Fruit fly (Drosophila melanogaster) whole organism, embryonic: ENCODE results near the gene Pits.

ENCODE experiments used
- ATbp ChIP-seq: fragments of 200-800 bp; sonication (Bioruptor generic); optimal IDR thresholded peaks from 2 replicates; lab custom pipeline; 2017; ENCODE audit warnings: missing biosample characterization, mild to moderate bottlenecking, missing genetic modification characterization, missing genetic modification reagents
- Atf6 ChIP-seq: fragments of 200-800 bp; sonication (Bioruptor generic); IDR thresholded peaks from 2 replicates; pipeline ENCODE4 v1.3.6; 2022; ENCODE audit warnings: missing biosample characterization, missing genetic modification characterization
- Bteb2 ChIP-seq: fragments of 200-800 bp; sonication (Bioruptor generic); optimal IDR thresholded peaks from 2 replicates; lab custom pipeline; 2016; ENCODE audit warnings: missing biosample characterization, missing genetic modification characterization
- CG10147 ChIP-seq: fragments of 200-800 bp; sonication (Bioruptor generic); optimal IDR thresholded peaks from 2 replicates; lab custom pipeline; 2019; ENCODE audit warnings: missing biosample characterization, mild to moderate bottlenecking, missing genetic modification characterization, moderate library complexity
- CG11085 ChIP-seq: fragments of 200-800 bp; sonication (Bioruptor generic); IDR thresholded peaks from 2 replicates; pipeline ENCODE4 v1.3.6; 2022; ENCODE audit warnings: missing biosample characterization, missing genetic modification characterization
- CG11456 ChIP-seq: fragments of 200-800 bp; sonication (Bioruptor generic); IDR thresholded peaks from 3 replicates; pipeline ENCODE4 v1.3.6; 2022; ENCODE audit warnings: missing biosample characterization, missing genetic modification characterization
- CG15073 ChIP-seq: fragments of 200-800 bp; sonication (Bioruptor generic); optimal IDR thresholded peaks from 2 replicates; lab custom pipeline; 2016; ENCODE audit warnings: missing biosample characterization, missing genetic modification characterization
- CG15269 ChIP-seq: fragments of 200-800 bp; sonication (Bioruptor generic); optimal IDR thresholded peaks from 2 replicates; lab custom pipeline; 2018; ENCODE audit warnings: missing biosample characterization, mild to moderate bottlenecking, missing genetic modification characterization, moderate library complexity
- CG1603 ChIP-seq: fragments of 200-800 bp; sonication (Bioruptor generic); optimal IDR thresholded peaks from 2 replicates; lab custom pipeline; 2019; ENCODE audit warnings: missing biosample characterization, mild to moderate bottlenecking, missing genetic modification characterization, moderate library complexity
- CG17385 ChIP-seq: fragments of 200-800 bp; sonication (Bioruptor generic); optimal IDR thresholded peaks from 3 replicates; lab custom pipeline; 2018; ENCODE audit warnings: missing biosample characterization, mild to moderate bottlenecking, missing genetic modification characterization
- CG17612 ChIP-seq: fragments of 200-800 bp; sonication (Bioruptor generic); IDR thresholded peaks from 2 replicates; pipeline ENCODE4 v1.3.6; 2022; ENCODE audit warnings: missing biosample characterization, missing genetic modification characterization
- CG18011 ChIP-seq: fragments of 200-800 bp; sonication (Bioruptor generic); optimal IDR thresholded peaks from 2 replicates; lab custom pipeline; 2017; ENCODE audit warnings: missing biosample characterization, missing genetic modification characterization, mild to moderate bottlenecking, moderate library complexity, missing genotype
- CG31224 ChIP-seq: fragments of 200-800 bp; sonication (Bioruptor generic); IDR thresholded peaks from 2 replicates; pipeline ENCODE4 v1.3.6; 2022; ENCODE audit warnings: missing biosample characterization, missing genetic modification characterization
- CG32767 ChIP-seq: fragments of 200-800 bp; sonication (Bioruptor generic); IDR thresholded peaks from 2 replicates; pipeline ENCODE4 v1.3.6; 2022; ENCODE audit warnings: missing biosample characterization, missing genetic modification characterization
- CG34422 ChIP-seq: fragments of 200-800 bp; sonication (Bioruptor generic); IDR thresholded peaks from 3 replicates; pipeline ENCODE4 v1.3.6; 2022; ENCODE audit warnings: missing biosample characterization, missing genetic modification characterization
- CG4820 ChIP-seq: fragments of 200-800 bp; sonication (Bioruptor generic); optimal IDR thresholded peaks from 3 replicates; lab custom pipeline; 2016; ENCODE audit warnings: missing biosample characterization, missing genetic modification characterization
- CG6689 ChIP-seq: fragments of 200-800 bp; sonication (Bioruptor generic); IDR thresholded peaks from 2 replicates; pipeline ENCODE4 v1.3.6; 2022; ENCODE audit warnings: missing biosample characterization, missing genetic modification characterization
- CG6791 ChIP-seq: fragments of 200-800 bp; sonication (Bioruptor generic); IDR thresholded peaks from 3 replicates; pipeline ENCODE4 v1.3.6; 2022; ENCODE audit warnings: missing biosample characterization, missing genetic modification characterization; ENCODE audit not compliant: partially characterized antibody
- CG8478 ChIP-seq: fragments of >200 bp; optimal IDR thresholded peaks from 2 replicates; lab custom pipeline; 2018
- CG8944 ChIP-seq: fragments of 200-800 bp; sonication (Bioruptor generic); optimal IDR thresholded peaks from 3 replicates; lab custom pipeline; 2016; ENCODE audit warnings: missing biosample characterization, missing genetic modification characterization
- D ChIP-seq, 2 experiments: fragments of 200-800 bp in 1 of 2; fragments of >200 bp in 1 of 2; sonication (Bioruptor generic) in 1 of 2; optimal IDR thresholded peaks; 2 replicates in 1 of 2; 3 replicates in 1 of 2; lab custom pipeline; 2017; ENCODE audit warnings: mild to moderate bottlenecking in 1 of 2, missing biosample characterization in 1 of 2, missing genetic modification characterization in 1 of 2, missing genetic modification reagents in 1 of 2
- Gug ChIP-seq: fragments of 200-800 bp; sonication (Bioruptor generic); IDR thresholded peaks from 4 replicates; pipeline ENCODE4 v1.3.6; 2022; ENCODE audit warnings: missing biosample characterization, missing genetic modification characterization
- HHEX ChIP-seq: fragments of 200-800 bp; sonication (Bioruptor generic); optimal IDR thresholded peaks from 3 replicates; lab custom pipeline; 2017; ENCODE audit warnings: missing biosample characterization, mild to moderate bottlenecking, missing genetic modification characterization, missing genetic modification reagents
- Hand ChIP-seq: fragments of 200-800 bp; sonication (Bioruptor generic); optimal IDR thresholded peaks from 2 replicates; lab custom pipeline; 2017; ENCODE audit warnings: mild to moderate bottlenecking, missing biosample characterization, missing genetic modification reagents, missing genetic modification characterization
- Hr78 ChIP-seq, 2 experiments: fragments of 200-800 bp in 1 of 2; fragments of >200 bp in 1 of 2; sonication (Bioruptor generic) in 1 of 2; optimal IDR thresholded peaks; 2 replicates each; lab custom pipeline; 2017 to 2019; ENCODE audit warnings: missing biosample characterization in 2 of 2, missing genetic modification characterization in 2 of 2, mild to moderate bottlenecking in 1 of 2, moderate library complexity in 1 of 2
- Lhr ChIP-seq: fragments of 200-800 bp; sonication (Bioruptor generic); optimal IDR thresholded peaks from 3 replicates; lab custom pipeline; 2017; ENCODE audit warnings: mild to moderate bottlenecking, missing biosample characterization, missing genetic modification reagents, missing genetic modification characterization
- Mad ChIP-seq: fragments of 200-800 bp; sonication (Bioruptor generic); optimal IDR thresholded peaks from 2 replicates; lab custom pipeline; 2016; ENCODE audit warnings: missing biosample characterization, missing genetic modification characterization
- Med ChIP-seq: fragments of 200-800 bp; sonication (Bioruptor generic); peaks from one replicate; lab custom pipeline; 2016; ENCODE audit warnings: missing biosample characterization, missing genetic modification characterization, mild to moderate bottlenecking, inconsistent platforms, moderate library complexity
- Pdp1 ChIP-seq, 2 experiments: fragments of 200-800 bp; sonication (Bioruptor generic); optimal IDR thresholded peaks; 3 replicates each; lab custom pipeline; 2016; ENCODE audit warnings: missing biosample characterization in 2 of 2, missing genetic modification characterization in 2 of 2, mild to moderate bottlenecking in 1 of 2, moderate library complexity in 1 of 2
- Poxn ChIP-seq: fragments of 200-800 bp; sonication (Bioruptor generic); IDR thresholded peaks from 2 replicates; pipeline ENCODE4 v1.3.6; 2022; ENCODE audit warnings: missing biosample characterization, missing genetic modification characterization
- Vsx1 ChIP-seq: fragments of 200-800 bp; sonication (Bioruptor generic); optimal IDR thresholded peaks from 2 replicates; lab custom pipeline; 2017; ENCODE audit warnings: missing biosample characterization, mild to moderate bottlenecking, missing genetic modification characterization, missing genetic modification reagents
- YL-1 ChIP-seq: fragments of 200-800 bp; sonication (Bioruptor generic); optimal IDR thresholded peaks from 3 replicates; lab custom pipeline; 2017; ENCODE audit warnings: missing biosample characterization, mild to moderate bottlenecking, missing genetic modification characterization
- ab ChIP-seq: fragments of 200-800 bp; sonication (Bioruptor generic); optimal IDR thresholded peaks from 2 replicates; lab custom pipeline; 2016; ENCODE audit warnings: missing biosample characterization, missing genetic modification characterization
- al ChIP-seq: fragments of 200-800 bp; sonication (Bioruptor generic); IDR thresholded peaks from 2 replicates; pipeline ENCODE4 v1.3.6; 2022; ENCODE audit warnings: missing biosample characterization, missing genetic modification characterization
- ase ChIP-seq: fragments of 200-800 bp; sonication (Bioruptor generic); IDR thresholded peaks from 3 replicates; pipeline ENCODE4 v1.3.6; 2022; ENCODE audit warnings: missing biosample characterization, missing genetic modification characterization
- btn ChIP-seq: fragments of 200-800 bp; sonication (Bioruptor generic); optimal IDR thresholded peaks from 2 replicates; lab custom pipeline; 2016; ENCODE audit warnings: missing biosample characterization, missing genetic modification characterization
- cad ChIP-seq: fragments of >200 bp; optimal IDR thresholded peaks from 2 replicates; lab custom pipeline; 2017; ENCODE audit warnings: missing biosample characterization, missing genetic modification characterization
- crc ChIP-seq: fragments of 200-800 bp; sonication (Bioruptor generic); optimal IDR thresholded peaks from 2 replicates; lab custom pipeline; 2016; ENCODE audit warnings: missing biosample characterization, missing genetic modification characterization
- croc ChIP-seq: fragments of 200-800 bp; sonication (Bioruptor generic); conservative IDR thresholded peaks from 3 replicates; pipeline ENCODE4 v1.3.6; 2022; ENCODE audit warnings: missing biosample characterization, missing genetic modification characterization
- dmrt11E ChIP-seq: fragments of 200-800 bp; sonication (Bioruptor generic); optimal IDR thresholded peaks from 3 replicates; lab custom pipeline; 2018; ENCODE audit warnings: missing biosample characterization, mild to moderate bottlenecking, missing genetic modification characterization, moderate library complexity
- dysf ChIP-seq: fragments of 200-800 bp; sonication (Bioruptor generic); IDR thresholded peaks from 3 replicates; pipeline ENCODE4 v1.3.6; 2022; ENCODE audit warnings: missing biosample characterization, missing genetic modification characterization
- exex ChIP-seq: fragments of 200-800 bp; sonication (Bioruptor generic); optimal IDR thresholded peaks from 4 replicates; lab custom pipeline; 2018; ENCODE audit warnings: missing biosample characterization, mild to moderate bottlenecking, missing genetic modification characterization, moderate library complexity
- gcm2 ChIP-seq: fragments of 200-800 bp; sonication (Bioruptor generic); optimal IDR thresholded peaks from 2 replicates; lab custom pipeline; 2016; ENCODE audit warnings: missing biosample characterization, missing genetic modification characterization
- ranshi ChIP-seq: fragments of 200-800 bp; sonication (Bioruptor generic); IDR thresholded peaks from 2 replicates; pipeline ENCODE4 v1.3.6; 2022; ENCODE audit warnings: missing biosample characterization, missing genetic modification characterization
- repo ChIP-seq: fragments of 200-800 bp; sonication (Bioruptor generic); optimal IDR thresholded peaks from 2 replicates; lab custom pipeline; 2016; ENCODE audit warnings: missing biosample characterization, missing genetic modification characterization
- slou ChIP-seq: fragments of 200-800 bp; sonication (Bioruptor generic); optimal IDR thresholded peaks from 3 replicates; lab custom pipeline; 2016; ENCODE audit warnings: missing biosample characterization, missing genetic modification characterization
- sna ChIP-seq: fragments of 200-800 bp; sonication (Bioruptor generic); IDR thresholded peaks from 2 replicates; pipeline ENCODE4 v1.3.6; 2022; ENCODE audit warnings: missing biosample characterization, missing genetic modification characterization; ENCODE audit not compliant: partially characterized antibody
- stc ChIP-seq: fragments of 200-800 bp; sonication (Bioruptor generic); IDR thresholded peaks from 2 replicates; pipeline ENCODE4 v1.3.6; 2022; ENCODE audit warnings: missing biosample characterization, missing genetic modification characterization
- tx ChIP-seq: fragments of 200-800 bp; sonication (Bioruptor generic); optimal IDR thresholded peaks from 2 replicates; lab custom pipeline; 2016; ENCODE audit warnings: missing biosample characterization, missing genetic modification characterization

The Pits gene

dm6 chrX:12631317-12632156 is 48.5 kb upstream of the Pits start, which contains the start of gene Tomosyn (continued):
- TF ChIP-seq repo (GFP tag; lab: Kevin White, UChicago) (no peak), CG18011 (GFP tag; lab: Kevin White, UChicago) (peak; percentile 20), croc (GFP tag; lab: Robert Waterston, UW) (no peak; the same call in 2 of the 3 replicates), slou (GFP tag; lab: Kevin White, UChicago) (no peak), Bteb2 (peak; percentile 2), CG15073 (GFP tag; lab: Kevin White, UChicago) (no peak), CG17385 (GFP tag; lab: Kevin White, UChicago) (no peak), CG15269 (peak; percentile 49), D (optimal IDR thresholded peaks at IDR 0.05; lab: Kevin White, UChicago) (no peak), D (GFP tag; optimal IDR thresholded peaks at IDR 0.05; lab: Kevin White, UChicago) (no peak), cad (GFP tag; lab: Kevin White, UChicago) (no peak), CG17612 (GFP tag; lab: Robert Waterston, UW) (no peak), Gug (no peak), gcm2 (no peak), Poxn (GFP tag; lab: Robert Waterston, UW) (no peak), CG11085 (no peak; the same call in 1 of the 2 replicates), Atf6 (GFP tag; lab: Robert Waterston, UW) (0 out of 2 replicates have a peak, but pooled peaks have one; percentile 23), ase (no peak), Hr78 (GFP tag; optimal IDR thresholded peaks at IDR 0.05; lab: Kevin White, UChicago) (no peak), CG4820 (GFP tag; lab: Kevin White, UChicago) (peak; percentile 3), Pdp1 (GFP tag; optimal IDR thresholded peaks at IDR 0.05; lab: Kevin White, UChicago) (peak; percentile 15 to 33), ATbp (GFP tag; lab: Kevin White, UChicago) (no peak), ranshi (no peak), Vsx1 (no peak), CG6791 (peak; percentile 78), Mad (peak; percentile 7), ab (GFP tag; lab: Kevin White, UChicago) (no peak), stc (GFP tag; lab: Robert Waterston, UW) (no peak), btn (GFP tag; lab: Kevin White, UChicago) (no peak), CG10147 (GFP tag; lab: Kevin White, UChicago) (peak; percentile 12), Hand (GFP tag; lab: Kevin White, UChicago) (no peak), CG34422 (GFP tag; lab: Robert Waterston, UW) (no peak), CG31224 (GFP tag; lab: Robert Waterston, UW) (no peak), dysf (no peak), CG8944 (GFP tag; lab: Kevin White, UChicago) (no peak), Med (GFP tag; lab: Kevin White, UChicago) (peak; percentile 80), CG8478 (lab: Kevin White, UChicago) (no peak), exex (tag; lab: Kevin White, UChicago) (peak; percentile 40), CG1603 (peak; percentile 47), CG6689 (GFP tag; lab: Robert Waterston, UW) (no peak), CG32767 (no peak), al (GFP tag; lab: Robert Waterston, UW) (no peak), YL-1 (GFP tag; lab: Kevin White, UChicago) (peak; percentile 34), dmrt11E (peak; percentile 47), Lhr (GFP tag; lab: Kevin White, UChicago) (peak; percentile 4), HHEX (GFP tag; lab: Kevin White, UChicago) (no peak), sna (GFP tag; lab: Robert Waterston, UW) (0 out of 2 replicates have a peak, but pooled peaks have one; percentile 52), crc (GFP tag; lab: Kevin White, UChicago) (no peak), tx (no peak), CG11456 (GFP tag; lab: Robert Waterston, UW) (0 out of 3 replicates have a peak, but pooled peaks have one; percentile 19)
